Worm (Caenorhabditis elegans): ENCODE measurements around the gene rhgf-1.

DNA sequence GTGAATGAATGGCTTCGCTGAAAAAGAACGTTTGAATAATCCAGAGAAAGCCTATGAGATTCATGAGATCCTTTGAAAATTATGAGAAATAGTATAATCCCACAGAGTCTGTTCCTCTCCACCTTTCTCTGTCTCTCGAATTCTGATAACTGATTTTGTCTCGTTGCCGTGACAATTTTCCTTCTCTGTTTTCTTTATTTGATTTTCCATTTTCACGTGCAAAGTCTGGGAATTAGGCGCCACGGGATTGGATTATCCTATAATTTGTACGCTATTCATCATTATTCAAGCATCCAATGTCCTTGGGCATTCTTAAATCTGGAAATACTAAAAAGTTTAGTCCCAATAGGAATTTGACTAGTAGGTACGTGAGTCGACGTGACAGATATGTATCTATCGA is 46.8 kb upstream of the rhgf-1 start:
- no peak for TF ChIP-seq flt-1 (GFP tag; IDR thresholded peaks at IDR 0.05)
- no peak for TF ChIP-seq aly-1 (tag; optimal IDR thresholded peaks at IDR 0.05)
- no peak for TF ChIP-seq ceh-13 (GFP tag; optimal IDR thresholded peaks at IDR 0.05)
- TF ChIP-seq tbx-37 (GFP tag; conservative IDR thresholded peaks at IDR 0.05): no peak
- no peak for TF ChIP-seq B0310.2 (tag; optimal IDR thresholded peaks at IDR 0.05)
